Worm (Caenorhabditis elegans): ENCODE results near the gene W06H8.2.

W06H8.2 gene

DNA sequence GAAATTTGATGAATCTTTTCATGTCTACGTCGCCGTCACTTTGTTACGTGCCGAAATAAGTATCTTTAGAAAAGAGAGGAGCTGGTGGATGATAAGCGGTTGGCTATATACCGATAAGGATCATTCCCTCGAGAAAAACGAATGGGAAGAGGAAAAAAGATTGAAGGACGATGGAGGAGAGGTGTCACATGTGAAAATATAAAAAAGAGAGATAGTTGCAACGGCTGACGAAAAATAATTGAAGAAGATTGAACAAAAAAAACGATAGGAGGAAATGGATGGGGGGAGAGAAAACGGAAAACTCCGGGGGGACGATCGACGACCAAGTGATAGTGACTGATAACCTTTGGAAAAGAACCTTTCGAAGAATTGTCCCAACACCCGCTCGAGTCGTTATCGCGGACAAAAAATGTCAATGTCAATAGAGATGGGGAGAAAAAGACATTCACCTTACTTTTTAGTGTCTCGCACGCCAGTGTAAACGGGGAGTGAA lies 22.9 kb downstream of the W06H8.2 start (continued):
- TF ChIP-seq hpl-2 (GFP tag; optimal IDR thresholded peaks at IDR 0.05) (peak; percentile 72), lin-39 (tag; optimal IDR thresholded peaks at IDR 0.05) (no peak), ztf-11 (tag; optimal IDR thresholded peaks at IDR 0.05) (no peak), pag-3 (tag; optimal IDR thresholded peaks at IDR 0.05; ENCODE audit: borderline replicate concordance, insufficient read depth) (peak; percentile 58), skn-1 (tag; optimal IDR thresholded peaks at IDR 0.05) (peak; percentile 44), ces-1 (GFP tag; optimal IDR thresholded peaks at IDR 0.05) (no peak), sptf-1 (tag; optimal IDR thresholded peaks at IDR 0.05) (no peak), C16A3.4 (tag; optimal IDR thresholded peaks at IDR 0.05) (peak; percentile 58), C04F5.9 (tag; optimal IDR thresholded peaks at IDR 0.05) (no peak), aha-1 (tag; optimal IDR thresholded peaks at IDR 0.05) (no peak), fkh-8 (tag; optimal IDR thresholded peaks at IDR 0.05) (no peak), pqm-1 (tag; optimal IDR thresholded peaks at IDR 0.05) (peak; percentile 44), nhr-19 (GFP tag; conservative IDR thresholded peaks at IDR 0.05) (peak; percentile 74), nhr-237 (tag; optimal IDR thresholded peaks at IDR 0.05) (peak; percentile 17), ceh-90 (tag; optimal IDR thresholded peaks at IDR 0.05) (no peak), efl-1 (optimal IDR thresholded peaks at IDR 0.05) (peak; percentile 21 to 32), efl-1 (GFP tag; optimal IDR thresholded peaks at IDR 0.05 in 1 of 2) (peak; percentile 3 to 94), fkh-10 (GFP tag; optimal IDR thresholded peaks at IDR 0.05) (no peak), zag-1 (tag; optimal IDR thresholded peaks at IDR 0.05) (no peak), rnt-1 (tag; optimal IDR thresholded peaks at IDR 0.05) (peak; percentile 67), vab-15 (tag; optimal IDR thresholded peaks at IDR 0.05) (peak; percentile 29), swsn-7 (tag; optimal IDR thresholded peaks at IDR 0.05) (peak; percentile 64), unc-98 (GFP tag; IDR thresholded peaks at IDR 0.05) (no peak), Y116A8C.19 (tag; optimal IDR thresholded peaks at IDR 0.05; ENCODE audit: borderline replicate concordance) (no peak), hlh-4 (tag; optimal IDR thresholded peaks at IDR 0.05) (no peak), pax-3 (tag; optimal IDR thresholded peaks at IDR 0.05) (no peak), snpc-4 (tag; optimal IDR thresholded peaks at IDR 0.05) (no peak), mef-2 (tag; optimal IDR thresholded peaks at IDR 0.05) (no peak), nhr-47 (tag; optimal IDR thresholded peaks at IDR 0.05) (peak; percentile 62), nhr-20 (tag; optimal IDR thresholded peaks at IDR 0.05) (peak; percentile 95), mdl-1 (tag; optimal IDR thresholded peaks at IDR 0.05) (peak in 1 of 2 experiments; percentile 67), lsy-2 (tag; optimal IDR thresholded peaks at IDR 0.05) (peak; percentile 63 to 80)

ce11 chrV:6230629-6231229 lies 24.2 kb downstream of the W06H8.2 start:
- TF ChIP-seq nhr-47 (tag; optimal IDR thresholded peaks at IDR 0.05), result peak; percentile 35
- TF ChIP-seq ama-1 (optimal IDR thresholded peaks at IDR 0.05), result no peak
- TF ChIP-seq lsy-2 (tag; optimal IDR thresholded peaks at IDR 0.05), result peak in 1 of 2 experiments; percentile 7
- peak; percentile 24 for TF ChIP-seq xbp-1 (tag; optimal IDR thresholded peaks at IDR 0.05)
- TF ChIP-seq pqm-1 (tag; optimal IDR thresholded peaks at IDR 0.05), result no peak
- no peak for TF ChIP-seq ztf-4 (tag; optimal IDR thresholded peaks at IDR 0.05)
- no peak for TF ChIP-seq mef-2 (tag; optimal IDR thresholded peaks at IDR 0.05)
- no peak for TF ChIP-seq ces-1 (GFP tag; optimal IDR thresholded peaks at IDR 0.05)
- no peak for TF ChIP-seq fkh-10 (GFP tag; optimal IDR thresholded peaks at IDR 0.05)
- peak; percentile 33 for TF ChIP-seq nhr-71 (tag; optimal IDR thresholded peaks at IDR 0.05)
- TF ChIP-seq C34B4.2 (tag; optimal IDR thresholded peaks at IDR 0.05), result no peak
- no peak for TF ChIP-seq zip-4 (GFP tag; optimal IDR thresholded peaks at IDR 0.05)
- no peak for TF ChIP-seq ztf-11 (tag; optimal IDR thresholded peaks at IDR 0.05)
- no peak for TF ChIP-seq F16B12.6 (tag; optimal IDR thresholded peaks at IDR 0.05)
- TF ChIP-seq alr-1 (tag; optimal IDR thresholded peaks at IDR 0.05; ENCODE audit: borderline replicate concordance), result no peak
- no peak for TF ChIP-seq nhr-76 (tag; optimal IDR thresholded peaks at IDR 0.05)
- peak; percentile 13 for TF ChIP-seq blmp-1 (tag; optimal IDR thresholded peaks at IDR 0.05)
- TF ChIP-seq unc-30 (tag; optimal IDR thresholded peaks at IDR 0.05), result no peak
- no peak for TF ChIP-seq irx-1 (tag; optimal IDR thresholded peaks at IDR 0.05)
- no peak for TF ChIP-seq dsc-1 (tag; optimal IDR thresholded peaks at IDR 0.05)
- TF ChIP-seq isw-1 (GFP tag; IDR thresholded peaks at IDR 0.05), result no peak
- no peak for TF ChIP-seq unc-130 (tag; optimal IDR thresholded peaks at IDR 0.05)
- TF ChIP-seq swsn-7 (tag; optimal IDR thresholded peaks at IDR 0.05), result peak; percentile 36
- TF ChIP-seq tbx-2 (tag; optimal IDR thresholded peaks at IDR 0.05), result no peak
- TF ChIP-seq egl-27 (tag; optimal IDR thresholded peaks at IDR 0.05), result no peak
- TF ChIP-seq ceh-63 (GFP tag; optimal IDR thresholded peaks at IDR 0.05), result no peak
- peak; percentile 18 for TF ChIP-seq fkh-8 (tag; optimal IDR thresholded peaks at IDR 0.05)
- TF ChIP-seq nhr-12 (tag; optimal IDR thresholded peaks at IDR 0.05), result no peak
- TF ChIP-seq pax-3 (tag; optimal IDR thresholded peaks at IDR 0.05), result no peak
- no peak for TF ChIP-seq nhr-11 (tag; optimal IDR thresholded peaks at IDR 0.05)
